Fruit fly (Drosophila melanogaster) Kc167 (cell line): ENCODE results near the gene CG17163.

Experiments
- Myc ChIP-seq: fragments of >200 bp; optimal IDR thresholded peaks from 2 replicates; lab custom pipeline; 2017; ENCODE audit warnings: missing external identifiers
- insv ChIP-seq: fragments of >200 bp; optimal IDR thresholded peaks from 3 replicates; lab custom pipeline; 2018; ENCODE audit warnings: missing external identifiers
- psq ChIP-seq: fragments of >200 bp; optimal IDR thresholded peaks from 2 replicates; lab custom pipeline; 2017; ENCODE audit warnings: missing external identifiers

DNA sequence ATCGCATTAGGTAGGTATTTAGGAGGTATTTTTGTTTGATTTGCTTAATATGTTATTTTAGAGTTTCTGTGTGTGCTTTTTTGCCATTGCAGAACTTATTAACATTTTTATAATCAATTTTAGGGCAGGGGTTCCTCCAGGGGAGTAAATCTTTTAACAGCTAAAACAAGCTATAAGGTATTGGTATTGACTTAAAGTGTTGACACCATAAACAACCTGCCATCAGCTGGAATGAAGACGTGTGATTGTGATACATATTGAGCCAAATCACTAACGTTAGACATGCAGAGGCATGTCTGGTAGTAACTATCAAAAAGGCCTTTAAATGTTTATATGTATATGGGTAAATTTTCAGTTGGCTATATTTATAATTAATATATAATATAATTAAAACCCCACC is 9.3 kb upstream of the CG17163 start:
- TF ChIP-seq Myc = no peak
- no peak for TF ChIP-seq psq (lab: Kevin White, UChicago)
- TF ChIP-seq insv (lab: Kevin White, UChicago) = no peak
